Worm (Caenorhabditis elegans) whole organism, mixed stage, embryonic: Measurements from ENCODE around the gene Y54G2A.32.

Experiments used
- M03D4.4 ChIP-seq: sonication (generic microtip); optimal IDR thresholded peaks from 2 replicates; lab custom pipeline; 2017; ENCODE audit warnings: mild to moderate bottlenecking, missing genetic modification characterization, missing compliant biosample characterization
- bed-3 ChIP-seq: fragments of 200-800 bp; sonication (Bioruptor generic); optimal IDR thresholded peaks from 3 replicates; lab custom pipeline; 2018; ENCODE audit warnings: mild to moderate bottlenecking, missing genetic modification characterization, moderate library complexity, missing compliant biosample characterization
- blmp-1 ChIP-seq: fragments of 150-350 bp; optimal IDR thresholded peaks from 2 replicates; lab custom pipeline; 2014; ENCODE audit warnings: missing biosample characterization, missing genetic modification characterization
- ceh-39 ChIP-seq: fragments of 150-350 bp; optimal IDR thresholded peaks from 2 replicates; lab custom pipeline; 2014; ENCODE audit warnings: missing biosample characterization, missing genetic modification characterization
- ceh-43 ChIP-seq: fragments of 200-800 bp; sonication (Bioruptor generic); optimal IDR thresholded peaks from 2 replicates; lab custom pipeline; 2018; ENCODE audit warnings: mild to moderate bottlenecking, missing genetic modification characterization, moderate library complexity, missing compliant biosample characterization
- ceh-83 ChIP-seq: fragments of 200-800 bp; sonication (Bioruptor generic); optimal IDR thresholded peaks from 2 replicates; lab custom pipeline; 2018; ENCODE audit warnings: mild to moderate bottlenecking, missing genetic modification characterization, missing compliant biosample characterization
- ces-1 ChIP-seq: fragments of 150-350 bp; optimal IDR thresholded peaks from 2 replicates; lab custom pipeline; 2014; ENCODE audit warnings: missing biosample characterization, missing genetic modification reagents, missing genetic modification characterization
- cnd-1 ChIP-seq: fragments of 200-800 bp; sonication (Bioruptor generic); optimal IDR thresholded peaks from 2 replicates; lab custom pipeline; 2018; ENCODE audit warnings: mild to moderate bottlenecking, missing genetic modification characterization, missing compliant biosample characterization
- drap-1 ChIP-seq: fragments of 200-800 bp; sonication (Bioruptor generic); optimal IDR thresholded peaks from 3 replicates; lab custom pipeline; 2018; ENCODE audit warnings: mild to moderate bottlenecking, missing genetic modification characterization, missing compliant biosample characterization
- elt-1 ChIP-seq: sonication (generic microtip); optimal IDR thresholded peaks from 2 replicates; lab custom pipeline; 2017; ENCODE audit warnings: missing genetic modification characterization, mild to moderate bottlenecking, missing compliant biosample characterization, antibody characterized with exemption, moderate library complexity, borderline replicate concordance; ENCODE audit not compliant: insufficient read depth
- elt-3 ChIP-seq: fragments of 150-350 bp; optimal IDR thresholded peaks from 2 replicates; lab custom pipeline; 2014; ENCODE audit warnings: missing biosample characterization, missing genetic modification characterization
- flh-1 ChIP-seq: fragments of 200-800 bp; sonication (Bioruptor generic); optimal IDR thresholded peaks from 2 replicates; lab custom pipeline; 2018; ENCODE audit warnings: mild to moderate bottlenecking, missing genetic modification characterization, moderate library complexity, missing compliant biosample characterization
- ham-2 ChIP-seq: fragments of 200-800 bp; sonication (Bioruptor generic); optimal IDR thresholded peaks from 2 replicates; lab custom pipeline; 2018; ENCODE audit warnings: mild to moderate bottlenecking, missing genetic modification characterization, missing compliant biosample characterization
- hlh-1 ChIP-seq: fragments of 150-350 bp; optimal IDR thresholded peaks from 2 replicates; lab custom pipeline; 2014; ENCODE audit warnings: missing biosample characterization, missing genetic modification reagents, missing genetic modification characterization
- lin-13 ChIP-seq: fragments of 150-350 bp; optimal IDR thresholded peaks from 2 replicates; lab custom pipeline; 2014; ENCODE audit warnings: missing biosample characterization, missing genetic modification characterization
- lin-32 ChIP-seq: fragments of 200-800 bp; sonication (Bioruptor generic); optimal IDR thresholded peaks from 2 replicates; lab custom pipeline; 2018; ENCODE audit warnings: mild to moderate bottlenecking, missing genetic modification characterization, missing compliant biosample characterization
- lsy-2 ChIP-seq: fragments of 150-350 bp; optimal IDR thresholded peaks from 2 replicates; lab custom pipeline; 2014; ENCODE audit warnings: missing biosample characterization, missing genetic modification characterization
- mab-5 ChIP-seq: fragments of 150-350 bp; optimal IDR thresholded peaks from 2 replicates; lab custom pipeline; 2014; ENCODE audit warnings: missing biosample characterization, missing genetic modification characterization
- mep-1 ChIP-seq: fragments of 150-350 bp; optimal IDR thresholded peaks from 2 replicates; lab custom pipeline; 2017; ENCODE audit warnings: missing biosample characterization, missing genetic modification reagents, missing genetic modification characterization, inconsistent platforms
- mls-2 ChIP-seq: sonication (generic microtip); optimal IDR thresholded peaks from 2 replicates; lab custom pipeline; 2016; ENCODE audit warnings: mild to moderate bottlenecking, missing genetic modification characterization, moderate library complexity, missing compliant biosample characterization
- nhr-12 ChIP-seq: fragments of 150-350 bp; optimal IDR thresholded peaks from 2 replicates; lab custom pipeline; 2014; ENCODE audit warnings: missing biosample characterization, missing genetic modification characterization
- nhr-2 ChIP-seq: fragments of 150-350 bp; optimal IDR thresholded peaks from 2 replicates; lab custom pipeline; 2014; ENCODE audit warnings: missing biosample characterization, missing genetic modification characterization
- nhr-237 ChIP-seq: fragments of 150-350 bp; optimal IDR thresholded peaks from 2 replicates; lab custom pipeline; 2014; ENCODE audit warnings: missing biosample characterization, missing genetic modification characterization
- nhr-28 ChIP-seq: fragments of 150-350 bp; optimal IDR thresholded peaks from 2 replicates; lab custom pipeline; 2014; ENCODE audit warnings: missing biosample characterization, missing genetic modification characterization
- nhr-76 ChIP-seq: sonication (generic microtip); optimal IDR thresholded peaks from 2 replicates; lab custom pipeline; 2017; ENCODE audit warnings: missing biosample characterization, missing genetic modification characterization
- pha-4 ChIP-seq: fragments of 150-350 bp; optimal IDR thresholded peaks from 2 replicates; lab custom pipeline; 2018; ENCODE audit warnings: missing biosample characterization, missing genetic modification reagents, missing genetic modification characterization
- sem-2 ChIP-seq: fragments of 200-800 bp; sonication (Bioruptor generic); optimal IDR thresholded peaks from 2 replicates; lab custom pipeline; 2018; ENCODE audit warnings: mild to moderate bottlenecking, missing genetic modification characterization, missing compliant biosample characterization
- snpc-4 ChIP-seq: fragments of 150-350 bp; optimal IDR thresholded peaks from 2 replicates; lab custom pipeline; 2014; ENCODE audit warnings: missing biosample characterization, missing genetic modification characterization
- sptf-1 ChIP-seq: sonication (generic microtip); optimal IDR thresholded peaks from 2 replicates; lab custom pipeline; 2017; ENCODE audit warnings: mild to moderate bottlenecking, missing genetic modification characterization, moderate library complexity, missing compliant biosample characterization
- tbx-8 ChIP-seq: fragments of 200-800 bp; sonication (Bioruptor generic); optimal IDR thresholded peaks from 2 replicates; lab custom pipeline; 2018; ENCODE audit warnings: mild to moderate bottlenecking, missing genetic modification characterization, moderate library complexity, missing compliant biosample characterization
- unc-120 ChIP-seq: sonication (generic microtip); optimal IDR thresholded peaks from 2 replicates; lab custom pipeline; 2017; ENCODE audit warnings: missing genetic modification characterization, missing compliant biosample characterization; ENCODE audit not compliant: poor library complexity, severe bottlenecking
- unc-39 ChIP-seq: fragments of 150-350 bp; optimal IDR thresholded peaks from 2 replicates; lab custom pipeline; 2014; ENCODE audit warnings: missing biosample characterization, missing genetic modification characterization
- unc-62 ChIP-seq: fragments of 150-350 bp; optimal IDR thresholded peaks from 2 replicates; lab custom pipeline; 2014; ENCODE audit warnings: missing biosample characterization, missing genetic modification reagents, missing genetic modification characterization
- zip-8 ChIP-seq: fragments of 150-350 bp; optimal IDR thresholded peaks from 2 replicates; lab custom pipeline; 2014; ENCODE audit warnings: missing biosample characterization, missing genetic modification characterization
- ztf-11 ChIP-seq: fragments of 150-350 bp; optimal IDR thresholded peaks from 2 replicates; lab custom pipeline; 2014; ENCODE audit warnings: missing biosample characterization, missing genetic modification characterization

Gene Y54G2A.32

ce11 chrIV:2805525-2805924, 1.8 kb downstream of the Y54G2A.32 start, which contains the start of gene Y54G2A.45:
Y54G2A.45 (plus strand) TSS chrIV:2805857.
- peak; percentile 36 for TF ChIP-seq flh-1 (GFP tag; lab: Kevin White, UChicago)
- TF ChIP-seq drap-1: peak; percentile 66
- peak; percentile 28 for TF ChIP-seq lin-32 (GFP tag; lab: Kevin White, UChicago)
- peak; percentile 72 for TF ChIP-seq ceh-83 (GFP tag; lab: Kevin White, UChicago)
- no peak for TF ChIP-seq nhr-76
- TF ChIP-seq ztf-11: no peak
- TF ChIP-seq lsy-2 (tag; lab: Kevin White, UChicago): no peak
- TF ChIP-seq sem-2: peak; percentile 58
- TF ChIP-seq ham-2 (GFP tag; lab: Kevin White, UChicago): no peak
- TF ChIP-seq nhr-12 (tag; lab: Kevin White, UChicago): no peak
- no peak for TF ChIP-seq tbx-8
- no peak for TF ChIP-seq lin-13 (tag; lab: Kevin White, UChicago)
- no peak for TF ChIP-seq nhr-28 (tag; lab: Kevin White, UChicago)
- peak; percentile 36 for TF ChIP-seq mep-1 (tag; lab: Kevin White, UChicago)
- TF ChIP-seq unc-62 (GFP tag; lab: Kevin White, UChicago): no peak
- peak; percentile 76 for TF ChIP-seq M03D4.4 (tag; lab: Kevin White, UChicago)
- TF ChIP-seq bed-3 (GFP tag; lab: Kevin White, UChicago): no peak
- TF ChIP-seq nhr-237 (tag; lab: Kevin White, UChicago): no peak
- TF ChIP-seq blmp-1 (tag; lab: Kevin White, UChicago): no peak
- peak; percentile 7 for TF ChIP-seq ceh-43 (GFP tag; lab: Kevin White, UChicago)
- no peak for TF ChIP-seq ces-1
- peak; percentile 64 for TF ChIP-seq mls-2 (tag; lab: Kevin White, UChicago)
- no peak for TF ChIP-seq pha-4 (tag; lab: Kevin White, UChicago)
- TF ChIP-seq elt-3 (tag; lab: Kevin White, UChicago): no peak
- TF ChIP-seq snpc-4 (tag; lab: Kevin White, UChicago): no peak
- no peak for TF ChIP-seq mab-5
- TF ChIP-seq zip-8 (tag; lab: Kevin White, UChicago): no peak
- TF ChIP-seq ceh-39 (tag; lab: Kevin White, UChicago): no peak
- peak; percentile 78 for TF ChIP-seq cnd-1 (tag; lab: Kevin White, UChicago)
- TF ChIP-seq nhr-2 (tag; lab: Kevin White, UChicago): no peak
- no peak for TF ChIP-seq unc-39 (tag; lab: Kevin White, UChicago)
- no peak for TF ChIP-seq elt-1 (tag; lab: Kevin White, UChicago)
- TF ChIP-seq unc-120: peak; percentile 71
- no peak for TF ChIP-seq hlh-1 (tag; lab: Kevin White, UChicago)
- TF ChIP-seq sptf-1 (tag; lab: Kevin White, UChicago): peak; percentile 79

ce11 chrIV:2808154-2808553, 4.4 kb downstream of the Y54G2A.32 start:
- no peak for TF ChIP-seq nhr-76
- TF ChIP-seq drap-1: no peak
- TF ChIP-seq ham-2 (GFP tag; lab: Kevin White, UChicago): no peak
- no peak for TF ChIP-seq lin-13 (tag; lab: Kevin White, UChicago)
- TF ChIP-seq sptf-1 (tag; lab: Kevin White, UChicago): no peak
- no peak for TF ChIP-seq ztf-11
- TF ChIP-seq pha-4 (tag; lab: Kevin White, UChicago): no peak
- no peak for TF ChIP-seq ceh-83 (GFP tag; lab: Kevin White, UChicago)
- TF ChIP-seq elt-3 (tag; lab: Kevin White, UChicago): no peak
- TF ChIP-seq, all 35 proteins: peak for 0

DNA sequence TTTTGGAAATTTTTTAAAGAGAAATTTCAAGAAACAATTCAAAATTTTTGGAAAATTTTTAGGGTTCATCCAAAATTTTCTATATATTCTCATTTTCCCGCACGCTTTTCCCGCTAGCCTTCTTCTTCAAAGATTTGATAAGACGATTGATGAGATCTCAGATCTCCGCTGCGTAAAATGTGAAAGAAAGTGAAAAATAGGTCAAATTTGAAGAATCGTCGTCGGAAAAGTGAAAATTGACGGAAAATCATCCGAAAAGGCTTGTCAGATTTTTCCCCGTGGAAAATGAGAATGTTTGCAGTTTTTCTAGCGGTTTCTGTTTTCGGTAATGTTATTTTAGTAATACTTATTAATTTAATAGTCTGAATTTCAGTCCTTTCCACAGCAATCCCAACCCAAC, 5.5 kb downstream of the Y54G2A.32 start, which contains the start of gene Y54G2A.76:
TSS of gene Y54G2A.76 (plus strand) at position 203 of the 400 bp plus-strand sequence.
- TF ChIP-seq lin-13 (tag; lab: Kevin White, UChicago): no peak
- no peak for TF ChIP-seq nhr-2 (tag; lab: Kevin White, UChicago)
- TF ChIP-seq elt-1 (tag; lab: Kevin White, UChicago): peak; percentile 13
- TF ChIP-seq blmp-1 (tag; lab: Kevin White, UChicago): peak; percentile 88
- TF ChIP-seq ham-2 (GFP tag; lab: Kevin White, UChicago): peak; percentile 27
- TF ChIP-seq sptf-1 (tag; lab: Kevin White, UChicago): no peak
- TF ChIP-seq, all 35 proteins: peak for 3
